Worm (Caenorhabditis elegans) whole organism, mixed stage, embryonic: Measurements from ENCODE around the gene B0218.7.

Source experiments
- M03D4.4 ChIP-seq: sonication (generic microtip); optimal IDR thresholded peaks from 2 replicates; lab custom pipeline; 2017; ENCODE audit warnings: mild to moderate bottlenecking, missing genetic modification characterization, missing compliant biosample characterization
- bed-3 ChIP-seq: fragments of 200-800 bp; sonication (Bioruptor generic); optimal IDR thresholded peaks from 3 replicates; lab custom pipeline; 2018; ENCODE audit warnings: mild to moderate bottlenecking, missing genetic modification characterization, moderate library complexity, missing compliant biosample characterization
- blmp-1 ChIP-seq: fragments of 150-350 bp; optimal IDR thresholded peaks from 2 replicates; lab custom pipeline; 2014; ENCODE audit warnings: missing biosample characterization, missing genetic modification characterization
- ceh-39 ChIP-seq: fragments of 150-350 bp; optimal IDR thresholded peaks from 2 replicates; lab custom pipeline; 2014; ENCODE audit warnings: missing biosample characterization, missing genetic modification characterization
- ceh-43 ChIP-seq: fragments of 200-800 bp; sonication (Bioruptor generic); optimal IDR thresholded peaks from 2 replicates; lab custom pipeline; 2018; ENCODE audit warnings: mild to moderate bottlenecking, missing genetic modification characterization, moderate library complexity, missing compliant biosample characterization
- ceh-83 ChIP-seq: fragments of 200-800 bp; sonication (Bioruptor generic); optimal IDR thresholded peaks from 2 replicates; lab custom pipeline; 2018; ENCODE audit warnings: mild to moderate bottlenecking, missing genetic modification characterization, missing compliant biosample characterization
- ces-1 ChIP-seq: fragments of 150-350 bp; optimal IDR thresholded peaks from 2 replicates; lab custom pipeline; 2014; ENCODE audit warnings: missing biosample characterization, missing genetic modification reagents, missing genetic modification characterization
- cnd-1 ChIP-seq: fragments of 200-800 bp; sonication (Bioruptor generic); optimal IDR thresholded peaks from 2 replicates; lab custom pipeline; 2018; ENCODE audit warnings: mild to moderate bottlenecking, missing genetic modification characterization, missing compliant biosample characterization
- drap-1 ChIP-seq: fragments of 200-800 bp; sonication (Bioruptor generic); optimal IDR thresholded peaks from 3 replicates; lab custom pipeline; 2018; ENCODE audit warnings: mild to moderate bottlenecking, missing genetic modification characterization, missing compliant biosample characterization
- elt-3 ChIP-seq: fragments of 150-350 bp; optimal IDR thresholded peaks from 2 replicates; lab custom pipeline; 2014; ENCODE audit warnings: missing biosample characterization, missing genetic modification characterization
- flh-1 ChIP-seq: fragments of 200-800 bp; sonication (Bioruptor generic); optimal IDR thresholded peaks from 2 replicates; lab custom pipeline; 2018; ENCODE audit warnings: mild to moderate bottlenecking, missing genetic modification characterization, moderate library complexity, missing compliant biosample characterization
- ham-2 ChIP-seq: fragments of 200-800 bp; sonication (Bioruptor generic); optimal IDR thresholded peaks from 2 replicates; lab custom pipeline; 2018; ENCODE audit warnings: mild to moderate bottlenecking, missing genetic modification characterization, missing compliant biosample characterization
- hlh-1 ChIP-seq: fragments of 150-350 bp; optimal IDR thresholded peaks from 2 replicates; lab custom pipeline; 2014; ENCODE audit warnings: missing biosample characterization, missing genetic modification reagents, missing genetic modification characterization
- lin-13 ChIP-seq: fragments of 150-350 bp; optimal IDR thresholded peaks from 2 replicates; lab custom pipeline; 2014; ENCODE audit warnings: missing biosample characterization, missing genetic modification characterization
- lin-32 ChIP-seq: fragments of 200-800 bp; sonication (Bioruptor generic); optimal IDR thresholded peaks from 2 replicates; lab custom pipeline; 2018; ENCODE audit warnings: mild to moderate bottlenecking, missing genetic modification characterization, missing compliant biosample characterization
- lsy-2 ChIP-seq: fragments of 150-350 bp; optimal IDR thresholded peaks from 2 replicates; lab custom pipeline; 2014; ENCODE audit warnings: missing biosample characterization, missing genetic modification characterization
- mab-5 ChIP-seq: fragments of 150-350 bp; optimal IDR thresholded peaks from 2 replicates; lab custom pipeline; 2014; ENCODE audit warnings: missing biosample characterization, missing genetic modification characterization
- mep-1 ChIP-seq: fragments of 150-350 bp; optimal IDR thresholded peaks from 2 replicates; lab custom pipeline; 2017; ENCODE audit warnings: missing biosample characterization, missing genetic modification reagents, missing genetic modification characterization, inconsistent platforms
- mls-2 ChIP-seq: sonication (generic microtip); optimal IDR thresholded peaks from 2 replicates; lab custom pipeline; 2016; ENCODE audit warnings: mild to moderate bottlenecking, missing genetic modification characterization, moderate library complexity, missing compliant biosample characterization
- nhr-12 ChIP-seq: fragments of 150-350 bp; optimal IDR thresholded peaks from 2 replicates; lab custom pipeline; 2014; ENCODE audit warnings: missing biosample characterization, missing genetic modification characterization
- nhr-2 ChIP-seq: fragments of 150-350 bp; optimal IDR thresholded peaks from 2 replicates; lab custom pipeline; 2014; ENCODE audit warnings: missing biosample characterization, missing genetic modification characterization
- nhr-237 ChIP-seq: fragments of 150-350 bp; optimal IDR thresholded peaks from 2 replicates; lab custom pipeline; 2014; ENCODE audit warnings: missing biosample characterization, missing genetic modification characterization
- nhr-76 ChIP-seq: sonication (generic microtip); optimal IDR thresholded peaks from 2 replicates; lab custom pipeline; 2017; ENCODE audit warnings: missing biosample characterization, missing genetic modification characterization
- sem-2 ChIP-seq: fragments of 200-800 bp; sonication (Bioruptor generic); optimal IDR thresholded peaks from 2 replicates; lab custom pipeline; 2018; ENCODE audit warnings: mild to moderate bottlenecking, missing genetic modification characterization, missing compliant biosample characterization
- snpc-4 ChIP-seq: fragments of 150-350 bp; optimal IDR thresholded peaks from 2 replicates; lab custom pipeline; 2014; ENCODE audit warnings: missing biosample characterization, missing genetic modification characterization
- sptf-1 ChIP-seq: sonication (generic microtip); optimal IDR thresholded peaks from 2 replicates; lab custom pipeline; 2017; ENCODE audit warnings: mild to moderate bottlenecking, missing genetic modification characterization, moderate library complexity, missing compliant biosample characterization
- tbx-8 ChIP-seq: fragments of 200-800 bp; sonication (Bioruptor generic); optimal IDR thresholded peaks from 2 replicates; lab custom pipeline; 2018; ENCODE audit warnings: mild to moderate bottlenecking, missing genetic modification characterization, moderate library complexity, missing compliant biosample characterization
- unc-120 ChIP-seq: sonication (generic microtip); optimal IDR thresholded peaks from 2 replicates; lab custom pipeline; 2017; ENCODE audit warnings: missing genetic modification characterization, missing compliant biosample characterization; ENCODE audit not compliant: poor library complexity, severe bottlenecking
- unc-39 ChIP-seq: fragments of 150-350 bp; optimal IDR thresholded peaks from 2 replicates; lab custom pipeline; 2014; ENCODE audit warnings: missing biosample characterization, missing genetic modification characterization
- unc-62 ChIP-seq: fragments of 150-350 bp; optimal IDR thresholded peaks from 2 replicates; lab custom pipeline; 2014; ENCODE audit warnings: missing biosample characterization, missing genetic modification reagents, missing genetic modification characterization
- zip-8 ChIP-seq: fragments of 150-350 bp; optimal IDR thresholded peaks from 2 replicates; lab custom pipeline; 2014; ENCODE audit warnings: missing biosample characterization, missing genetic modification characterization
- ztf-11 ChIP-seq: fragments of 150-350 bp; optimal IDR thresholded peaks from 2 replicates; lab custom pipeline; 2014; ENCODE audit warnings: missing biosample characterization, missing genetic modification characterization

Gene B0218.7

DNA sequence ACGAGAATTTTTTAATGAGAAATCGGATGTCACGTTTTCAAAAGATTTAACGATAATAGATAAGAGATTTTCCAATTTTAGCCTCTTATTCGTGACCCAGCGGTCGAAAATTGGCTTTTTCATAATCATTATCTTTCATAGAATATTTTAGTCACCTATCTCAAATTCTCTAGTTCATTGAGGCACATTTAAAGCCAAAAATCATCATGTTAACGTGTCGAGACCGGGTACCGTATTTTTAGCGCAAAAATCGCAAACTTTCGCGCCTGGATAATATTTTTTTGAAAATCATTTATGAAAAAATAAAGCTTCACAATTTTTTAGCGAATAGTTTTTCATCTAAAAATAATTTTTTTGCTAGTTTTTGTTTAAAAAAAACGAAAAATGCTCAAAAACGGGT lies at the start of gene B0218.7:
TSS of gene B0218.7 (minus strand) at position 101 of the 400 bp plus-strand sequence.
- TF ChIP-seq nhr-12 (no peak), ceh-39 (tag; lab: Kevin White, UChicago) (no peak), nhr-2 (tag; lab: Kevin White, UChicago) (no peak), blmp-1 (tag; lab: Kevin White, UChicago) (no peak), elt-3 (tag; lab: Kevin White, UChicago) (no peak), nhr-237 (no peak), bed-3 (GFP tag; lab: Kevin White, UChicago) (no peak), unc-62 (no peak), ceh-83 (GFP tag; lab: Kevin White, UChicago) (no peak), ceh-43 (GFP tag; lab: Kevin White, UChicago) (no peak), tbx-8 (no peak), flh-1 (GFP tag; lab: Kevin White, UChicago) (no peak), unc-39 (tag; lab: Kevin White, UChicago) (no peak), mep-1 (tag; lab: Kevin White, UChicago) (no peak), hlh-1 (no peak), sptf-1 (tag; lab: Kevin White, UChicago) (no peak)
- TF ChIP-seq, all 35 proteins: peak for 0

DNA sequence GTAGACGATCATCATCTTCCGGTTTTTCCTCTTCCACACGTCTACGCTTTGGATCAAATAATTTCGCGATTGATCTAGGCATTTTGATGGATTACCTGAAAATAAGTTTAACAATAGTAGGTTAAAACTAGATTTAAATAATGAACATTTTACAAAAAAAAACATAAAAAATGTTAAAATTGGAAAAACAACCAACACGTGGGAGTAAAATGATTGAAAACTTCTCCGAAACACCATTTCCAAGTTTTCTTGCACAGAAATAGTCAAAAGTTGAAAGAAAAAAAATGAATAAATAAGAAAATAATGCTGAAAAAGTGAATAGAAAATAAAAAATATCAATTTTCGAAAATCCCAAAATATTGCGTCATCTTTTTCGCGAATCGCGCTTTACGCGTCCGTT lies 45.9 kb upstream of the B0218.7 start, which contains the start of gene C07G1.7:
TSS of gene C07G1.7 (minus strand) at position 101 of the 400 bp plus-strand sequence.
- TF ChIP-seq elt-3 (tag; lab: Kevin White, UChicago) (no peak), mep-1 (tag; lab: Kevin White, UChicago) (no peak), ham-2 (GFP tag; lab: Kevin White, UChicago) (no peak), M03D4.4 (tag; lab: Kevin White, UChicago) (no peak), ceh-39 (tag; lab: Kevin White, UChicago) (no peak), zip-8 (tag; lab: Kevin White, UChicago) (peak; percentile 66)

DNA sequence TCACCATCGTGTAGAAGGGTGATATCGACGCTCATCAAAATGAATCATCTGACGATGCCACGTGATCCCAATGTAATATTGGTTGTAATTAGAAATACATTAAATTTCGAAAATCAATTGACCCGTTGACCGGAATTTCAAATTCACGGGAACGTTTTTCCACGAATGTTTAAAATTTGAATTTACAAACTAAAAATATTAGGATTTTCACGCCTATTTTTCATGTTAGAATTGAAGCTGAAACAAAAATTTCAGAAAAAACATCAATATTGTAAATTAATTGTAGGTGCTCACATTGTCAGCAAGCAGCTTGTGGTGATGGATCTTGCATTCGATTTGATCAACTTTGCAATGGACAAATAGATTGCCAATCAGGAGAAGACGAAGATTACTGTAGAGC lies 44.5 kb upstream of the B0218.7 start, which contains the start of gene C07G1.6:
TSS of gene C07G1.6 (minus strand) at position 101 of the 400 bp plus-strand sequence.
- TF ChIP-seq elt-3 (tag; lab: Kevin White, UChicago) (no peak), ces-1 (GFP tag; lab: Kevin White, UChicago) (no peak), drap-1 (GFP tag; lab: Kevin White, UChicago) (no peak), lin-13 (tag; lab: Kevin White, UChicago) (no peak), unc-39 (tag; lab: Kevin White, UChicago) (no peak), cnd-1 (no peak), mab-5 (no peak), unc-62 (no peak), blmp-1 (tag; lab: Kevin White, UChicago) (no peak), ceh-43 (GFP tag; lab: Kevin White, UChicago) (no peak), mep-1 (tag; lab: Kevin White, UChicago) (no peak)

DNA sequence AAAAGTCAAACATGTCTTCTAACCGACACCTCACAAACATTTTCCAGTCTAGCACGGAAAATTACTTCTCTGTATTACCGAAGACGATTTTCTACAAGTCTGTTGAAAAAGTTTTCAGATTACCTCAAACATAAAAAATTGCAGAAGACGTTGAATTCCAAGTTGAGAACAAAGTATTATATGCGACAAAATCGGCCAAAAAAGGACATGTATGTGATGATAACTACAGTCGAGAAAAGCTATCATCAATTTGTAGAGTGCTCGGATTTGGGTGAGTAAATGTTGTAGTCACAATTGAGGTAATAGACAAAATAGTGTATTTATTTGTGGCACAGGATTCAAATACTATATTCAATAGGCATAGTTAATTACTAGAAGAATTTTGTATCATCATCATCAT lies 43.0 kb upstream of the B0218.7 start:
- TF ChIP-seq mls-2 (tag; lab: Kevin White, UChicago) (no peak), nhr-76 (tag; lab: Kevin White, UChicago) (no peak), snpc-4 (tag; lab: Kevin White, UChicago) (no peak), cnd-1 (no peak), lsy-2 (no peak), nhr-2 (tag; lab: Kevin White, UChicago) (no peak), ceh-39 (tag; lab: Kevin White, UChicago) (no peak), nhr-12 (no peak), sem-2 (GFP tag; lab: Kevin White, UChicago) (no peak), zip-8 (tag; lab: Kevin White, UChicago) (no peak), ham-2 (GFP tag; lab: Kevin White, UChicago) (no peak), lin-13 (tag; lab: Kevin White, UChicago) (no peak), sptf-1 (tag; lab: Kevin White, UChicago) (no peak), ztf-11 (tag; lab: Kevin White, UChicago) (no peak)

DNA sequence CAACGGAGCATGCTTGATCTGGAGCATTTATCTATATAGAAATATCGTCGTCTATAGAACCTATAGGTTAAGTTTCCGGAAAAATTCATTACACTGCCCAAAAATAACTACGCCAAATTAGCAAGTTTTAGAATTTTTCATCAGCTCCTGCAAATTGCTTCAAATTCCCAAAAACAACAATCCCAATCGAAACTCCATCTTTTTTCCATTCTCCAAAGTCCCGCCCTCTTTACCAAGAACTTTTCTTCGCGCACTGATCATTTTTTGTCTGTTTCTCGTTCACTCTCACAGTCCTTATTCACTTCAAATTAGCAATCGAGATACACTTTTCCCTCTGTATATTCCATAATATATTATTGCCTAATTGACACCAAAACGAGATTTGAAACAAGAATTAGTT lies 40.5 kb upstream of the B0218.7 start, which contains the start of gene svh-1:
TSS of gene svh-1 (plus strand) at position 301 of the 400 bp plus-strand sequence.
- TF ChIP-seq ceh-39 (tag; lab: Kevin White, UChicago): no peak
- TF ChIP-seq M03D4.4 (tag; lab: Kevin White, UChicago): no peak
- no peak for TF ChIP-seq unc-39 (tag; lab: Kevin White, UChicago)
- no peak for TF ChIP-seq unc-120 (tag; lab: Kevin White, UChicago)
- no peak for TF ChIP-seq ceh-43 (GFP tag; lab: Kevin White, UChicago)
- TF ChIP-seq mab-5: no peak
- TF ChIP-seq lin-32 (GFP tag; lab: Kevin White, UChicago): no peak
- no peak for TF ChIP-seq sem-2 (GFP tag; lab: Kevin White, UChicago)
- TF ChIP-seq cnd-1: no peak
- TF ChIP-seq, all 35 proteins: peak for 0
